Worm (Caenorhabditis elegans): Measurements from ENCODE around the gene str-176.
A peak's percentile ranks its signal among the peaks of the same experiment; 100 is the strongest.

Gene str-176

ce11 chrIV:8432709-8433108 is 30.9 kb downstream of the str-176 start, which contains the start of the genes T26A8.4 and pdtf-1 (continued):
- TF ChIP-seq fax-1 (tag; optimal IDR thresholded peaks at IDR 0.05) (no peak), unc-42 (tag; optimal IDR thresholded peaks at IDR 0.05) (peak; percentile 70), rnt-1 (tag; optimal IDR thresholded peaks at IDR 0.05) (peak; percentile 82), Y22D7AL.16 (tag; optimal IDR thresholded peaks at IDR 0.05) (no peak), pha-2 (tag; optimal IDR thresholded peaks at IDR 0.05) (no peak), F13H6.1 (tag; optimal IDR thresholded peaks at IDR 0.05) (no peak), dmd-4 (tag; optimal IDR thresholded peaks at IDR 0.05; ENCODE audit: borderline replicate concordance) (no peak), ref-2 (tag; optimal IDR thresholded peaks at IDR 0.05) (peak; percentile 91), ceh-45 (GFP tag; IDR thresholded peaks at IDR 0.05) (no peak)

DNA sequence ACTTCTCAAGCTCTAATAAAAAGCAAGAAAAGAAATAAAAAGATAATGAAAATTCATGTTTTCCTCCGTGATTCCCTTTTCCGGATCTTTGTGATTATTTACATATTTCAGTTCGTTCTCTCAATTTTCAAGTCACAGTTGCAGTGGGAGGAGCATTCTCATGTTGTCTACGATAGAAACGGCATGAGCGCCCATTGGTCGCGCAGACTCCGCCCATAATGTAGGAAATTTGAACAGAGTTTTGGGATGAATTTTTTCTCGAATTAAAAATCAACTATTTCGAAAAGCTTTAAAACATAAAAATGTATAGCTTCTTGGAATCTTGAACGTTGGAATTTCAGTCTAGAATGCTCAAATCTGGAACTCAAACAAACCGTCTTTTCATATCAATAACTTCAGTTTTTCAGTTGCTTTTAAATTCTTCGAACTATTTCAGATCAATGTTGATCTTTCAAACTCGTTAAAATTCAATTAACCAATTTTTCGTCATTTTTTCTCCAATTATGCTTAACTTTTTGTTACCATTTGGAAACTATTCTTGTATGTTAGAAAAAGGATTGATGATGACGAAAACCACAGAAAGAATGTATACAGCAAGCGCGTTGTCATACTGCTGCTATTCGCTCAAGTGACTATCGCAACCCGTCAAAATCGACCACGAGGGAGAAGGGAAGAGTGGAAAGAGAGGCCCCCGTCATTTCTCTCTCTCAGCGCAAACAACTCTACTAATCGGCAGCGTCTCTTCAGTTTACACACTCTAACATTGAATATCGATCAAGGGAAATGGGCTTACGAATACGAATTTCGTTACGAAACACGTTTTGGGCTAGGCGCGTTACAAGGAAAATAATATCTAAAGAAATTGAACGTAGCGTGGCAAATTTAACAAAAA is 31.8 kb downstream of the str-176 start:
- peak; percentile 19 for TF ChIP-seq hlh-13 (GFP tag; optimal IDR thresholded peaks at IDR 0.05)
- no peak for TF ChIP-seq pag-3 (tag; optimal IDR thresholded peaks at IDR 0.05; ENCODE audit: borderline replicate concordance)
- TF ChIP-seq ttx-3 (tag; optimal IDR thresholded peaks at IDR 0.05) = no peak
- 0 out of 2 replicates have a peak, but pooled peaks have one; percentile 27 for TF ChIP-seq unc-3 (GFP tag; conservative IDR thresholded peaks at IDR 0.05)
- no peak for TF ChIP-seq unc-3 (tag; optimal IDR thresholded peaks at IDR 0.05)
- TF ChIP-seq ceh-9 (tag; optimal IDR thresholded peaks at IDR 0.05) = no peak
- TF ChIP-seq ahr-1 (tag; optimal IDR thresholded peaks at IDR 0.05) = no peak
- TF ChIP-seq ceh-34 (tag; optimal IDR thresholded peaks at IDR 0.05) = peak; percentile 2
- TF ChIP-seq ama-1 (optimal IDR thresholded peaks at IDR 0.05) = peak; percentile 87
- TF ChIP-seq fkh-10 (GFP tag; optimal IDR thresholded peaks at IDR 0.05) = no peak
- TF ChIP-seq fax-1 (tag; optimal IDR thresholded peaks at IDR 0.05) = no peak
- peak; percentile 68 for TF ChIP-seq ceh-31 (tag; optimal IDR thresholded peaks at IDR 0.05)
- TF ChIP-seq C08G9.2 (tag; optimal IDR thresholded peaks at IDR 0.05) = no peak
- TF ChIP-seq ceh-45 (GFP tag; IDR thresholded peaks at IDR 0.05) = no peak
- TF ChIP-seq ref-2 (tag; optimal IDR thresholded peaks at IDR 0.05) = no peak
- no peak for TF ChIP-seq K02D7.2 (tag; optimal IDR thresholded peaks at IDR 0.05)
- TF ChIP-seq unc-86 (tag; optimal IDR thresholded peaks at IDR 0.05) = no peak
- TF ChIP-seq F13H6.1 (tag; optimal IDR thresholded peaks at IDR 0.05) = no peak
- TF ChIP-seq syd-9 (tag; optimal IDR thresholded peaks at IDR 0.05) = no peak
- peak; percentile 99 for TF ChIP-seq nfya-1 (tag; optimal IDR thresholded peaks at IDR 0.05)
- TF ChIP-seq ceh-14 (tag; optimal IDR thresholded peaks at IDR 0.05) = peak; percentile 48
- TF ChIP-seq pax-1 (tag; optimal IDR thresholded peaks at IDR 0.05) = no peak
- TF ChIP-seq tbx-7 (tag; optimal IDR thresholded peaks at IDR 0.05) = no peak
- no peak for TF ChIP-seq ztf-16 (tag; optimal IDR thresholded peaks at IDR 0.05)
- TF ChIP-seq tbx-2 (tag; optimal IDR thresholded peaks at IDR 0.05) = peak; percentile 76
- no peak for TF ChIP-seq ceh-2 (tag; optimal IDR thresholded peaks at IDR 0.05)
- TF ChIP-seq hlh-15 (tag; optimal IDR thresholded peaks at IDR 0.05) = no peak
- TF ChIP-seq ceh-18 (tag; optimal IDR thresholded peaks at IDR 0.05) = peak; percentile 52
- TF ChIP-seq che-1 (tag; optimal IDR thresholded peaks at IDR 0.05) = peak; percentile 6
- peak; percentile 51 for TF ChIP-seq unc-42 (tag; optimal IDR thresholded peaks at IDR 0.05)
- TF ChIP-seq pha-2 (tag; optimal IDR thresholded peaks at IDR 0.05) = peak; percentile 35
- peak; percentile 72 for TF ChIP-seq ceh-48 (tag; optimal IDR thresholded peaks at IDR 0.05)
- TF ChIP-seq hlh-8 (tag; optimal IDR thresholded peaks at IDR 0.05) = no peak
- TF ChIP-seq ets-4 (tag; optimal IDR thresholded peaks at IDR 0.05) = no peak
- TF ChIP-seq ceh-30 (tag; optimal IDR thresholded peaks at IDR 0.05) = no peak
- TF ChIP-seq pqm-1 (tag; optimal IDR thresholded peaks at IDR 0.05) = no peak
- TF ChIP-seq lim-6 (tag; optimal IDR thresholded peaks at IDR 0.05) = no peak
- TF ChIP-seq nhr-11 (tag; optimal IDR thresholded peaks at IDR 0.05) = peak; percentile 22
- TF ChIP-seq madf-2 (tag; optimal IDR thresholded peaks at IDR 0.05) = no peak
- TF ChIP-seq dmd-4 (tag; optimal IDR thresholded peaks at IDR 0.05; ENCODE audit: borderline replicate concordance) = peak; percentile 17
- peak; percentile 82 for TF ChIP-seq hlh-30 (tag; optimal IDR thresholded peaks at IDR 0.05; ENCODE audit: insufficient read depth)
- no peak for TF ChIP-seq C38D4.7 (GFP tag; optimal IDR thresholded peaks at IDR 0.05)
- no peak for TF ChIP-seq zip-5 (tag; optimal IDR thresholded peaks at IDR 0.05)
- TF ChIP-seq eyg-1 (tag; optimal IDR thresholded peaks at IDR 0.05) = no peak
- peak; percentile 27 for TF ChIP-seq dve-1 (tag; optimal IDR thresholded peaks at IDR 0.05)
- no peak for TF ChIP-seq sox-4 (tag; optimal IDR thresholded peaks at IDR 0.05)
- no peak for TF ChIP-seq T23F11.4 (GFP tag; optimal IDR thresholded peaks at IDR 0.05)

Measured in whole organism, late embryonic.